Fruit fly (Drosophila melanogaster) whole organism, wandering third instar larva: ENCODE measurements around the gene bdl.

Experiments used
- Abd-B ChIP-seq: fragments of >200 bp; optimal IDR thresholded peaks from 2 replicates; lab custom pipeline; 2017; ENCODE audit warnings: missing biosample characterization, missing genetic modification characterization
- CG32264 ChIP-seq: fragments of 200-800 bp; sonication (Bioruptor generic); optimal IDR thresholded peaks from 2 replicates; lab custom pipeline; 2016; ENCODE audit warnings: missing biosample characterization, missing genetic modification characterization
- CG9705 ChIP-seq: fragments of 200-800 bp; sonication (Bioruptor generic); optimal IDR thresholded peaks from 2 replicates; lab custom pipeline; 2018; ENCODE audit warnings: missing biosample characterization, mild to moderate bottlenecking, missing genetic modification characterization
- CrebA ChIP-seq: fragments of 200-800 bp; sonication (Bioruptor generic); optimal IDR thresholded peaks from 2 replicates; lab custom pipeline; 2016; ENCODE audit warnings: missing biosample characterization, mild to moderate bottlenecking, missing genetic modification characterization, borderline replicate concordance
- Dfd ChIP-seq: fragments of >200 bp; optimal IDR thresholded peaks from 2 replicates; lab custom pipeline; 2017; ENCODE audit warnings: missing biosample characterization, missing genetic modification characterization
- Dif ChIP-seq: fragments of 200-275, 200-300 bp; sonication (Bioruptor generic); optimal IDR thresholded peaks from 2 replicates; lab custom pipeline; 2018; ENCODE audit warnings: missing biosample characterization, missing genetic modification characterization; ENCODE audit not compliant: partially characterized antibody
- GATAd ChIP-seq: sonication (Bioruptor generic); optimal IDR thresholded peaks from 2 replicates; lab custom pipeline; 2016; ENCODE audit warnings: missing biosample characterization, missing genetic modification characterization
- HLH106 ChIP-seq: fragments of 200-800 bp; optimal IDR thresholded peaks from 3 replicates; lab custom pipeline; 2019; ENCODE audit warnings: missing biosample characterization, mild to moderate bottlenecking, missing genetic modification characterization, moderate library complexity
- Hnf4 ChIP-seq: fragments of 200-800 bp; sonication (Bioruptor generic); optimal IDR thresholded peaks from 2 replicates; lab custom pipeline; 2016; ENCODE audit warnings: missing biosample characterization, mild to moderate bottlenecking, missing genetic modification characterization
- Hr78 ChIP-seq: fragments of >200 bp; optimal IDR thresholded peaks from 2 replicates; lab custom pipeline; 2017; ENCODE audit warnings: missing biosample characterization, missing genetic modification characterization
- Hr83 ChIP-seq: fragments of 200-300 bp; sonication (Bioruptor generic); optimal IDR thresholded peaks from 2 replicates; lab custom pipeline; 2016; ENCODE audit warnings: missing biosample characterization, mild to moderate bottlenecking, missing genetic modification characterization, moderate library complexity; ENCODE audit not compliant: poor library complexity, severe bottlenecking
- Jra ChIP-seq: sonication (Bioruptor generic); optimal IDR thresholded peaks from 2 replicates; lab custom pipeline; 2016; ENCODE audit warnings: missing biosample characterization, missing genetic modification characterization
- Mio ChIP-seq: sonication (Bioruptor generic); optimal IDR thresholded peaks from 2 replicates; lab custom pipeline; 2016; ENCODE audit warnings: missing biosample characterization, missing genetic modification characterization
- Myc ChIP-seq: fragments of >200 bp; optimal IDR thresholded peaks from 2 replicates; lab custom pipeline; 2017
- N ChIP-seq: fragments of >200 bp; optimal IDR thresholded peaks from 2 replicates; lab custom pipeline; 2018; ENCODE audit warnings: missing biosample characterization, missing external identifiers, missing genetic modification characterization
- OdsH ChIP-seq: fragments of 200-800 bp; sonication (Bioruptor generic); optimal IDR thresholded peaks from 2 replicates; lab custom pipeline; 2016; ENCODE audit warnings: missing biosample characterization, mild to moderate bottlenecking, missing genetic modification characterization
- Rel ChIP-seq, 2 experiments: fragments of 200-800 bp; sonication (Bioruptor generic) in 1 of 2; optimal IDR thresholded peaks; 2 replicates in 1 of 2; 3 replicates in 1 of 2; lab custom pipeline; 2016 to 2019; ENCODE audit warnings: mild to moderate bottlenecking in 2 of 2, missing biosample characterization in 2 of 2, missing genetic modification characterization in 2 of 2, moderate library complexity in 1 of 2
- Sp1 ChIP-seq: fragments of 200-800 bp; sonication (Bioruptor generic); optimal IDR thresholded peaks from 3 replicates; lab custom pipeline; 2019; ENCODE audit warnings: missing biosample characterization, mild to moderate bottlenecking, missing genetic modification characterization, moderate library complexity
- Vsx2 ChIP-seq: fragments of 200-300, 225-300 bp; sonication (Bioruptor generic); optimal IDR thresholded peaks from 2 replicates; lab custom pipeline; 2018; ENCODE audit warnings: missing biosample characterization, missing genetic modification characterization; ENCODE audit not compliant: partially characterized antibody
- br ChIP-seq: fragments of 200-800 bp; sonication (Bioruptor generic); optimal IDR thresholded peaks from 2 replicates; lab custom pipeline; 2016; ENCODE audit warnings: missing biosample characterization, missing genetic modification characterization
- brk ChIP-seq: fragments of 200-800 bp; sonication (Bioruptor generic); optimal IDR thresholded peaks from 2 replicates; lab custom pipeline; 2016; ENCODE audit warnings: missing biosample characterization, mild to moderate bottlenecking, missing genetic modification characterization
- dl ChIP-seq, 2 experiments: fragments of 175-275, 200-275 bp in 1 of 2; fragments of 200-275 bp in 1 of 2; sonication (Bioruptor generic); optimal IDR thresholded peaks; lab custom pipeline; 2018; ENCODE audit warnings: mild to moderate bottlenecking in 2 of 2, missing biosample characterization in 2 of 2, missing genetic modification characterization in 2 of 2, moderate library complexity in 2 of 2; ENCODE audit not compliant: partially characterized antibody in 2 of 2, insufficient read depth in 1 of 2
- dmrt93B ChIP-seq: fragments of 200-800 bp; sonication (Bioruptor generic); optimal IDR thresholded peaks from 2 replicates; lab custom pipeline; 2018; ENCODE audit warnings: missing biosample characterization, mild to moderate bottlenecking, missing genetic modification characterization
- dsf ChIP-seq: sonication (Bioruptor generic); optimal IDR thresholded peaks from 2 replicates; lab custom pipeline; 2016; ENCODE audit warnings: missing biosample characterization, missing genetic modification characterization, borderline replicate concordance
- ey ChIP-seq: fragments of 200-800 bp; sonication (Bioruptor generic); optimal IDR thresholded peaks from 2 replicates; lab custom pipeline; 2016; ENCODE audit warnings: missing biosample characterization, missing genetic modification characterization
- foxo ChIP-seq, 2 experiments: fragments of 200-800 bp; sonication (Bioruptor generic); optimal IDR thresholded peaks; 2 replicates in 1 of 2; 3 replicates in 1 of 2; lab custom pipeline; 2016 to 2017; ENCODE audit warnings: missing biosample characterization in 2 of 2, missing genetic modification characterization in 2 of 2
- fru ChIP-seq: fragments of 200-800 bp; sonication (Bioruptor generic); optimal IDR thresholded peaks from 3 replicates; lab custom pipeline; 2016; ENCODE audit warnings: missing biosample characterization, mild to moderate bottlenecking, missing genetic modification characterization
- h ChIP-seq: fragments of 200-800 bp; sonication (Bioruptor generic); optimal IDR thresholded peaks from 3 replicates; lab custom pipeline; 2016; ENCODE audit warnings: missing biosample characterization, mild to moderate bottlenecking, missing genetic modification characterization
- jim ChIP-seq: fragments of 175-275, 200-325 bp; sonication (Bioruptor generic); optimal IDR thresholded peaks from 2 replicates; lab custom pipeline; 2016; ENCODE audit warnings: missing biosample characterization, mild to moderate bottlenecking, missing genetic modification characterization
- lola ChIP-seq: fragments of >200 bp; optimal IDR thresholded peaks from 2 replicates; lab custom pipeline; 2017; ENCODE audit warnings: missing biosample characterization, missing genetic modification characterization
- pan ChIP-seq: fragments of >200 bp; optimal IDR thresholded peaks from 2 replicates; lab custom pipeline; 2017
- psq ChIP-seq: fragments of 200-800 bp; sonication (Bioruptor generic); optimal IDR thresholded peaks from 3 replicates; lab custom pipeline; 2017; ENCODE audit warnings: missing biosample characterization, mild to moderate bottlenecking, missing genetic modification characterization, moderate library complexity
- rgr ChIP-seq: fragments of 200-800 bp; sonication (Bioruptor generic); optimal IDR thresholded peaks from 3 replicates; lab custom pipeline; 2016; ENCODE audit warnings: missing biosample characterization, mild to moderate bottlenecking, missing genetic modification characterization
- sage ChIP-seq: fragments of 200-800 bp; sonication (Bioruptor generic); optimal IDR thresholded peaks from 2 replicates; lab custom pipeline; 2016; ENCODE audit warnings: missing biosample characterization, mild to moderate bottlenecking, missing genetic modification characterization
- sv ChIP-seq: fragments of 200-800 bp; sonication (Bioruptor generic); optimal IDR thresholded peaks from 3 replicates; lab custom pipeline; 2016; ENCODE audit warnings: missing biosample characterization, missing genetic modification characterization
- tai ChIP-seq: sonication (Bioruptor generic); optimal IDR thresholded peaks from 2 replicates; lab custom pipeline; 2016; ENCODE audit warnings: missing biosample characterization, missing genetic modification characterization
- usp ChIP-seq: fragments of >200 bp; optimal IDR thresholded peaks from 2 replicates; lab custom pipeline; 2017; ENCODE audit warnings: missing biosample characterization, missing genetic modification characterization
- woc ChIP-seq: sonication (Bioruptor generic); optimal IDR thresholded peaks from 2 replicates; lab custom pipeline; 2016; ENCODE audit warnings: missing biosample characterization, mild to moderate bottlenecking, missing genetic modification characterization

bdl gene

dm6 chr2L:4282681-4283343 lies 41.5 kb upstream of the bdl start, which contains the start of gene tutl (continued):
- TF ChIP-seq Rel (GFP tag; optimal IDR thresholded peaks at IDR 0.05; lab: Kevin White, UChicago) (peak; percentile 69), Rel (tag; optimal IDR thresholded peaks at IDR 0.05; lab: Kevin White, UChicago) (peak; percentile 10), OdsH (peak; percentile 94), sv (GFP tag; lab: Kevin White, UChicago) (peak; percentile 81)

dm6 chr2L:4286014-4286527 lies 38.3 kb upstream of the bdl start:
- TF ChIP-seq sage (GFP tag; lab: Kevin White, UChicago) (no peak), woc (GFP tag; lab: Kevin White, UChicago) (peak; percentile 61), foxo (GFP tag; optimal IDR thresholded peaks at IDR 0.05; lab: Kevin White, UChicago) (peak in 1 of 2 experiments; percentile 35), OdsH (no peak), tai (GFP tag; lab: Kevin White, UChicago) (no peak), HLH106 (tag; lab: Kevin White, UChicago) (no peak), Rel (GFP tag; optimal IDR thresholded peaks at IDR 0.05; lab: Kevin White, UChicago) (no peak), Rel (tag; optimal IDR thresholded peaks at IDR 0.05; lab: Kevin White, UChicago) (no peak), Abd-B (GFP tag; lab: Kevin White, UChicago) (no peak), br (GFP tag; lab: Kevin White, UChicago) (no peak), Dfd (GFP tag; lab: Kevin White, UChicago) (no peak), Vsx2 (GFP tag; lab: Kevin White, UChicago) (no peak)

- TF ChIP-seq jim (GFP tag; lab: Kevin White, UChicago) (no peak), psq (GFP tag; lab: Kevin White, UChicago) (peak; percentile 72), Hr83 (GFP tag; lab: Kevin White, UChicago) (peak; percentile 10)
Measured at dm6 chr2L:4286675-4287074, 37.7 kb upstream of the bdl start.

dm6 chr2L:4287076-4287475 lies 37.3 kb upstream of the bdl start:
- TF ChIP-seq Vsx2 (GFP tag; lab: Kevin White, UChicago) = no peak
- TF ChIP-seq HLH106 (tag; lab: Kevin White, UChicago) = peak; percentile 86
- TF ChIP-seq woc (GFP tag; lab: Kevin White, UChicago) = peak; percentile 64
- TF ChIP-seq lola = no peak
- TF ChIP-seq ey = peak; percentile 87
- peak in 1 of 2 experiments; percentile 84 for TF ChIP-seq foxo (GFP tag; optimal IDR thresholded peaks at IDR 0.05; lab: Kevin White, UChicago)
- TF ChIP-seq dmrt93B = peak; percentile 78
- TF ChIP-seq GATAd = no peak
- TF ChIP-seq sv (GFP tag; lab: Kevin White, UChicago) = no peak
- no peak for TF ChIP-seq jim (GFP tag; lab: Kevin White, UChicago)
- no peak for TF ChIP-seq CrebA (GFP tag; lab: Kevin White, UChicago)
- TF ChIP-seq dl (GFP tag; optimal IDR thresholded peaks at IDR 0.05; lab: Kevin White, UChicago; ENCODE audit: insufficient read depth in 1 of 2, partially characterized antibody in 2 of 2) = no peak
- TF ChIP-seq br (GFP tag; lab: Kevin White, UChicago) = peak; percentile 85
- no peak for TF ChIP-seq pan (lab: Kevin White, UChicago)
- peak; percentile 83 for TF ChIP-seq Sp1
- peak; percentile 82 for TF ChIP-seq rgr (GFP tag; lab: Kevin White, UChicago)
- TF ChIP-seq N = no peak
- TF ChIP-seq OdsH = peak; percentile 85
- TF ChIP-seq CG9705 (GFP tag; lab: Kevin White, UChicago) = peak; percentile 20
- no peak for TF ChIP-seq Hr78 (GFP tag; lab: Kevin White, UChicago)
- no peak for TF ChIP-seq brk
- TF ChIP-seq usp (GFP tag; lab: Kevin White, UChicago) = no peak
- no peak for TF ChIP-seq Dif (GFP tag; lab: Kevin White, UChicago)
- peak; percentile 79 for TF ChIP-seq Hnf4 (GFP tag; lab: Kevin White, UChicago)
- TF ChIP-seq Rel (GFP tag; optimal IDR thresholded peaks at IDR 0.05; lab: Kevin White, UChicago) = peak; percentile 39
- TF ChIP-seq Rel (tag; optimal IDR thresholded peaks at IDR 0.05; lab: Kevin White, UChicago) = no peak
- TF ChIP-seq Dfd (GFP tag; lab: Kevin White, UChicago) = no peak
- TF ChIP-seq dsf = no peak
- TF ChIP-seq sage (GFP tag; lab: Kevin White, UChicago) = peak; percentile 44
- no peak for TF ChIP-seq Jra
- TF ChIP-seq tai (GFP tag; lab: Kevin White, UChicago) = peak; percentile 42
- no peak for TF ChIP-seq Mio
- peak; percentile 89 for TF ChIP-seq h (GFP tag; lab: Kevin White, UChicago)
- peak; percentile 88 for TF ChIP-seq fru (GFP tag; lab: Kevin White, UChicago)
- TF ChIP-seq Myc = no peak
- peak; percentile 51 for TF ChIP-seq psq (GFP tag; lab: Kevin White, UChicago)
- peak; percentile 72 for TF ChIP-seq CG32264 (GFP tag; lab: Kevin White, UChicago)
- no peak for TF ChIP-seq Hr83 (GFP tag; lab: Kevin White, UChicago)
- no peak for TF ChIP-seq Abd-B (GFP tag; lab: Kevin White, UChicago)
